Fruit fly (Drosophila melanogaster): ENCODE results near the gene CG4461.
A peak's percentile ranks its signal among the peaks of the same experiment; 100 is the strongest.

CG4461 gene

DNA sequence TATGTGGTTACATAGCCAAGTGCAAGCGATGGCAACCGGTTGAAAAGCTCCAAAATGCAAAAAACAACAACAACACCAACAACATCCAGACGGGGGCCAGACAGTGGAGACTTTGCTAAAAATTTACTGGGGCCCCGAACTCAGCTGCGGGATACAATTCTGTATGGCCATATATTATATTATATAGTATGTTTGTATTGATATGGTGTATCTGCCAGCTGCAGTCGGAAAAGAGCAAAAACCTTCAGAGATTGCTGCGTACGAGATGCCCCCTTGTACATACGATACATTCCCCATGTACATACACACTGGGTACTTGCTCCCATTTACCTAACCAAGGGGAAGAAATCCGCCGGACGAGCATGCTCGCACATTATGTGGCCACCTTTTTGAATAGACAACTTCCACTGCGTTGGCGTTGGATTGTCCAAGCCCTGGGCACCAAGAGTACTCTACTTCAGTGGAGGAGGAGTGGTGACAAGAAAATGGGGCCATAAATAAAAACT is 5.2 kb downstream of the CG4461 start:
- TF ChIP-seq CG17801 (GFP tag; optimal IDR thresholded peaks at IDR 0.05; ENCODE audit: partially characterized antibody) = no peak

DNA sequence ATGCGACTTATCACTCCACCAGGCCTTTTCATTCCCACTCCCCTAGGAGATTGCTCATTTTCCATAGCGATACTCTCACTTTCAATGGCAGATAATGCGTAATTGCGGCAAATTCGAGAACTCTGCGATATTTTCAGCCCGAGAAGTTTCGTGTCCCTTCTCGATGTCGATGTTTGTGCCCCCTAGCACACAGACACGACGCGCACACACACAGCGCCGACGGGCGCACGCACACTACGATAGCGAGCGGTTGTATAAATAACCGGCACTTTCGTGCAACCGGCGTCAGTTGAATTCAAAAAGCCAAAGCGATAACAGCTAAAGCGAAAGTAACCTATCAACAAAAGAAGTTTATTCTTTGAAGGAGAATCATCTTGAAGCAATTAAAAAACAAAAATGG is 6.4 kb downstream of the CG4461 start, which contains the start of gene Hsp23:
Hsp23 (plus strand) TSS at position 281 of the 400 bp plus-strand sequence.
- TF ChIP-seq CG17801 (GFP tag; optimal IDR thresholded peaks at IDR 0.05; ENCODE audit: partially characterized antibody) = no peak

DNA sequence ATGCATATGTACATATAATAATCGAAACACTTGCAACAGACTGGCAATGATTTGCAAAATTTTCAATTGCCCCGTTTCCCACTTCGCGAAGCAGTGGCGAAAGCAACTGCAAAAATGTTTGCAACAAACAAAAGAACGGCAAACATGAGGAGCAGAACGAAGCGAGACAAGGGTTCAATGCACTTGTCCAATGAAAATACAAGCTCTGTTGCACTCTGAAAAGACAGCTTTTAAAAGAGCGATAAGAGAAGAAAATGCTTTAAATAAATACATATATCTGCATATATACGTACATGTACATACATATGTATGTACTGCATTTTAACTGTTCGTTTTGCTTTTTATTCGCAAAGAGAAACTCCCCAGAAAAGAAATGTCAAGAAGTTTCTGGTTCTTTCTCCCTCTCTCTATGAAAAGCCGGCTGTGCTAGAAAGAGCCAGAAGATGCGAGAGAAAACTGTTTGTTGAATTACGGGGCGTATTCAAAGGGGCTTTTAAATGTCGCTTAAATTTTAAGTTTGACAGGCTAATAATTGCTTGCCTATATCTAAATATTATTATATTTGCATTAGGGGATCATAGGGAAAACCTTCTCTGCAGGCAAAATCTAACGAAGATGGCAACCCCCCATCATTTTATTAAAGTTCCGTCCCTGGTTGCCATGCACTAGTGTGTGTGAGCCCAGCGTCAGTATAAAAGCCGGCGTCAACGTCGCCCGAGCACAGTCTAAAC is 8.3 kb downstream of the CG4461 start, which contains the start of gene Hsp27:
Hsp27 (plus strand) TSS at position 719 of the 731 bp plus-strand sequence.
- TF ChIP-seq CG17801 (GFP tag; optimal IDR thresholded peaks at IDR 0.05; ENCODE audit: partially characterized antibody) = peak; percentile 99

DNA sequence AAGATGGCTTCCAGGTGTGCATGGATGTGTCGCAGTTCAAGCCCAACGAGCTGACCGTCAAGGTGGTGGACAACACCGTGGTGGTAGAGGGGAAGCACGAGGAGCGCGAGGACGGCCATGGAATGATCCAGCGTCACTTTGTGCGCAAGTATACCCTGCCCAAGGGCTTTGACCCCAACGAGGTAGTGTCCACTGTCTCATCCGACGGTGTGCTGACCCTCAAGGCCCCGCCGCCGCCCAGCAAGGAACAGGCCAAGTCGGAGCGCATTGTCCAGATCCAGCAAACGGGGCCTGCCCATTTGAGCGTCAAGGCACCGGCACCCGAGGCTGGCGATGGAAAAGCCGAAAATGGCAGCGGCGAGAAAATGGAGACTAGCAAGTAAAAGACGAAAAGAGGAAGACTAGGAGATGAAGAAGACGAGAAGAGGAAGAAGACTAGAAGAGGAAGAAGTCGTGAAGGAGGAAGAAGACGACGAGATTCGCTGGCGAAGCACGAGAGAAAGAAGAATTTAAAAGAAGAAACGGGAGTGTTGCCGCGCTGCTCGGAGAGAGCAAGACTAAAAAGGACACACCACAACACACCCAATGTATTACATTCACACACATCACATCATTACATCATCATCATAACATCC is 9.3 kb downstream of the CG4461 start:
- no peak for TF ChIP-seq CG17801 (GFP tag; optimal IDR thresholded peaks at IDR 0.05; ENCODE audit: partially characterized antibody)

DNA sequence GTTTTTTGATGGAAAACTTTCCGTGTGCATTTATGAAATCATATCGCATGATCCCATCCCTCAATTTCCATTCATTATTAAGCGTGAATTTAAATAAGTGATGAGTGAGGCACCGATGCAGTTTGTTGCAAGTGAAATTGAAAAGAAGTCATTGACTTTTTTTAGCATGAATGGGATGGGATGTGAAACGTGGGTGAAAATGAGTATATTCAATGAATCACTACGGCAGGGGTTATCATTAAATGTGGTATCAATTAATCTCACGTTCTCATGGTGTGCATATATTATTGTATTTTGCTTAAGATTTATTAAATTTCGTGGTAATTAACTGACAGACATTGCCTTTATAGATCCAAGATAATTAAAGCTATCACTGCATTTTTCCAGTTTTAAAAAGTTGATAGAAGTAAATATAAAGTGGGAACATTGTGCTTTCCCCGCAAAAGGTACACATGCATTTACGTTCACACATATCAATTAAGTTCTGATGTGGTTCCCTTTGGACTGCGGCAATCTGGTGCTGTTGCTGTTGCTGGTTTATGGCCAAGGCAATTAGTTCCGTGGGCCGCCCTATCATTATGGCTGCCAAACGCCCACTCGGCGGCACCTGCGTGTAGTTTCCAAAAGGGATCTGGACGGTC is 16.2 kb downstream of the CG4461 start:
- no peak for TF ChIP-seq CG17801 (GFP tag; optimal IDR thresholded peaks at IDR 0.05; ENCODE audit: partially characterized antibody)

DNA sequence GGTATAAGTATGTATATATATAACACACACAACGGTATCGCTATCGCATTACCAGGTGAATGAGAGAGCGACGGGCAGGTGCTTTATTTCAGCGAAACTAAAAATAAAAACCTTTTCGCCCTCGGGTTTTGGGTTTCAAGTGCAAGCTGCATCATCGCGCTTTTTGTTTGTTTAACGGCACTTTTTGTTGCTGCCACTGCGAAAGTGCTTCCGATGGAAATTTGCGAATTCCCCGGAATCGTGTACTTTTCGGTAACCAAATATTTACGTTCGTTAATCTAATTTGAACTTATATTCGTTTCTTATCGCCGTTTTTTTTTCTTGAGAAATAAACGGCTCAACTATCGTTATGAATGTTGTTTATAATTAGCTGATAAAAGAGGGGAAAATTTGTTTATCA is 20.8 kb downstream of the CG4461 start:
- TF ChIP-seq CG17801 (GFP tag; optimal IDR thresholded peaks at IDR 0.05; ENCODE audit: partially characterized antibody) = peak; percentile 11

DNA sequence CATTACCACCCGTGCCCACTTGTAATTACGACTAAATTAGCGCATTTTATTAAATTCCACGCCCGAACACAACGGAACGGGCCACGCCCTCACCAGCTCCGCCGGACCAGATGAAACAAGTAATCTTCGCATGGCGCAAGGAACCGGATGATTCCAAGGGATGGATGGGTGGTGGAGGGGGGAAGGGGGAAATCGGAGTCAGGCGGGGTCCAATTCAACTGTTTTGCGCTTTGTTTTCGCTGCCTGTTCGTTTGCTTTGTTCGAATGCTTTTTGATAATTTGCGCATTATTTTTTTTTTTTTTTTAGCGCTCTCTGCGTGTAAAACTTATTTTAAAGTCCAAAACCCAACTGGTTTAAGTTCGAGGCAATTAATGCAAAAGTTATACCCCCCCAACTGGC is 21.5 kb downstream of the CG4461 start:
- no peak for TF ChIP-seq CG17801 (GFP tag; optimal IDR thresholded peaks at IDR 0.05; ENCODE audit: partially characterized antibody)

DNA sequence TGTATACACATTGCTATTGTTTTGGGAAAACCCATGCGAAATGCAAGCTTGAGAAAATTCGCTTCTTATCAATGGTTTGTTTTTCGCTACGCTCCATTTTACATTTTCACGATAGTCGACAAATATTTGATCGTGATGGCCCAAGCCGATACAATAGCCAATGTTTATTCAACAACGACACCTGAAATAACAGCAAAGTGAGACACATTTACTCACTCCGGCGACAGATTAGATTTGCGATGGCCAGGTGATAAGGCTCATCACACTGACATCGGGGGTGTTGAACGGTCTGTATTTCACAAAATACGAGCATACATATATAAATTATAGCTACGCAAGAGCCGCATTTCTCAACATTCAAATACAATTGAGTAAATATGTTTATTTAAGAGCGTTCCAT is 21.9 kb downstream of the CG4461 start:
- TF ChIP-seq CG17801 (GFP tag; optimal IDR thresholded peaks at IDR 0.05; ENCODE audit: partially characterized antibody) = peak; percentile 58

DNA sequence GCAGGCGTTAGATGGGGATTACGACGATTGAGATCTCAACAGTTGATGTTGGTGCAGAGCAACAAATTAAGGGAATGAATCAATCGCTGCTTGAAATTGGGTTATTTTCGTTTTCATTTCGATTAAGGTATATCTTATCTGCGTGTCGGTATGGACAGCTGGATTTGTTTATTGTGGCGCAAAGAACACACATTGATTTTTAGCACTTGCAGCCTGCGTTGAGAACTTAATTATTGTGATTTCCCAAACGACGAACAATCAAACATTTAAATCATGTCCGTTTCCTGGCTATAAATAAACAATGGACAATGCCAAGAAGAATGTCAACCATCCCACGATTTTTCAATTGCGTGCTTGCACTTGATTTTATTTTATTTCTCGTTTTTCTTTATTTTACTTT is 22.8 kb downstream of the CG4461 start:
- TF ChIP-seq CG17801 (GFP tag; optimal IDR thresholded peaks at IDR 0.05; ENCODE audit: partially characterized antibody) = no peak

DNA sequence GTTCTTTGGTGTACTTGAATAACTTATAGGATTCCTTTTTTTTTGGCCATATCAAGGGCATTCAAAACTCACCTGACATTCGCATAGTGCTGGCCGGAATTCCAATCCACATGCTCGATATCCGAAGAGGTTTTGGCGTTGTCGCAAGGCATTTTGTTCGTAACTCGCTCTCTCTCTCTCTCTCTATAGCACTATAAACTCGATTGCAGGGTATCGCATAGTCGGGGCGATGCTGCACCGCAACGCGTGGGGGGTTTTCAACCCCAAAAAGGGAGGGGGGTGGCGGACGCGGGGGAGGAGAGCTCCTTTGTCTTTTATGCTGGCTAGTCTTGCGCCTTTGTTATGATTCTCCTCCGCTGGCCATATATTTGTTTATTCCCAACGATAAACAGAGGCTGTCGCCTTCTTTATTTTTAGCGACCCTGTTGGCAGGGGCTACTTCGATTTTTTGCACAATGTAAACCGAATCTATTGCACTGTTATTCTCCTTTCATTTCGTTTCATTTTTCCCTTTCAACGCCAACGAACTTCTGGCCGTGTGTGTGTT is 23.3 kb downstream of the CG4461 start:
- no peak for TF ChIP-seq CG17801 (GFP tag; optimal IDR thresholded peaks at IDR 0.05; ENCODE audit: partially characterized antibody)

DNA sequence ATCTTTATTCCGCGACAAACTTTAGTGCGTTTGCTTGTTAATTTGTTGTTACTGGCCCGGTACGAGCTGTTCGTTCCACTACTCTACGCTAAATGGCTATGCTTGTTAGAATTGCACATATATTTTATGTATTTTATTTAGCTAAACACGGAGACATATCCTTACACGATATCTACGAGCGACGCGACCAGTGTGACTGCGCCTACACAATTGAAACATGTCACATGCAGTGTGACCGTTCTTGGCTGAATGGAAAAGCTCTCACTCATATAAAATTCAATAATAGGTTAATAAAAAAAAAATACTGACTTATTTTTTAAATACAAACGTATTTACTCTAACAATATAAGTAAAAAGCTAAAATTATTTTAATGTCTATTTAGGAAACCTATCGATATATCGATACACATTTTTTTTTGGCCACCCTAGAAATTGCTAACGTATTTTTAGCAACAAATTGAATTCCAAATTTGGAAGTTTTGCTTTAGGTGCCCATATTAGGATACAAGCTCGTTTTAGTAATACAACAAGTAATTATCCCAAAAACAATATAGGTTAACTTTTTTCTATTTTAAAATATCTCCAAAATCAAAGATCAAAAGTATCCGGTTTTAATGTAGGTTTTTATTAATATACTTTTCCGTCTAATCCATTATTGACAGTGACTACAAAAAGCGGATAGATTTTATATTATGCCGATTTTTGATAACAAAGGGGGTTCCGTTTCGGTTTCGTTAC is 24.0 kb downstream of the CG4461 start, which contains the start of gene CG4080:
CG4080 (minus strand) TSS at position 215 of the 738 bp plus-strand sequence.
- TF ChIP-seq CG17801 (GFP tag; optimal IDR thresholded peaks at IDR 0.05; ENCODE audit: partially characterized antibody) = peak; percentile 68

DNA sequence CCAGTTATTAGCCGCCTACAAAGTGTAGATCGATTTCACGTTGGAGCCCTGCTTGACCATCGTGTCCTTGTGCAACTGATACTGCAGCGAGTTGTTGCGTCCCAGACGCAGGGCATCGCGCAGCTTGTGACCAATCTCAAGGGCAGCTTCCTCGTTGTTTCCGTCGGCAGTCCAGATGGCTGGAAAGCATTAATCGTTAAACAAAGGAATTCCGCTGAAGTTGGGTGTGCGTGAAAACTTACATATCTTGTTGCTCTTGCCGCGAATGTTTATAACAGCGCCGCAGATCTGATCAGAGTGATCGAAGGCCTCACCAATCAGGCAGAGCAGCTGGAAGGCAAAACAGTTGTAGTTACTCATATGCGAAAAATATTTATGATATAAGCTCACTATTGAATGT is 24.6 kb downstream of the CG4461 start:
- TF ChIP-seq CG17801 (GFP tag; optimal IDR thresholded peaks at IDR 0.05; ENCODE audit: partially characterized antibody) = no peak

DNA sequence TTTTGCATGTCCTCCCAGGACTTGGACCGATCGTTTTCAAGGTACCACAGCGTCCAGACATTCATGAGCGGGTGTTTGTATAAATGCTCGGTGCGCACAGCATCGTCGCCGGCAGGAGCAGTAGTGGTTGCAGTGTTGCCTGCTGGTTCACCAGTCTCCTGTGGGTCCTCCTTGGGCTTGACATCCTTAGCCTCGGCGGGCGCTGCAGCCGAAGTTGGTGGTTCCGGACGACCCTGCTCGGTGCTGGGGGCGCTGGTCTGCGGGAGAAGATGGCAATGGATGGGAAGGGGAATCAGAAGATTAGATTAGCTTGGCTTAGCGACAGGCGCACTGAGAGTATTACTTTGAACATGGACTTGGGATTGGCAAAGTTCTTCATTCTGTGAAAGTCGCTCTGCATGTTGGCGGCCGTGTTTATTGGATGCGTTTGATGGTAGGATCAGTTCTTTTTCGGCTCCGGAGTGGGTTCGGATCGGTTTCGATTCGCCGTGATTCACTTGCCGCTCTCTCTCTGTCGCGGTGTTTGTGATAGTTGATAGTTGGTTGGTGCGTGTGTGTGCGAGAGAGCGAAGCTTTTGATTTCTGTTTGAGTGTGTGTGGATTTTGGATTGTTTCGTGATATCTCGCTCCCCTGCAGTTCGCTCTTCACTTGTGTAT is 25.6 kb downstream of the CG4461 start:
- TF ChIP-seq CG17801 (GFP tag; optimal IDR thresholded peaks at IDR 0.05; ENCODE audit: partially characterized antibody) = no peak

Data from ovary, adult (tissue).